Worm (Caenorhabditis elegans) whole organism, L2 larva: ENCODE data around the gene zig-3.

Source experiments
- ama-1 ChIP-seq: fragments of 150-350 bp; optimal IDR thresholded peaks from 2 replicates; lab custom pipeline; 2018; ENCODE audit warnings: inconsistent platforms
- blmp-1 ChIP-seq: sonication (generic microtip); optimal IDR thresholded peaks from 2 replicates; lab custom pipeline; 2017; ENCODE audit warnings: missing genetic modification characterization, mild to moderate bottlenecking, missing compliant biosample characterization, antibody characterized with exemption, moderate library complexity; ENCODE audit not compliant: insufficient read depth
- lin-11 ChIP-seq: fragments of 150-350 bp; sonication (generic microtip); optimal IDR thresholded peaks from 2 replicates; lab custom pipeline; 2014; ENCODE audit warnings: missing biosample characterization, missing genetic modification characterization, inconsistent platforms, mixed read lengths
- lin-13 ChIP-seq: fragments of 150-350 bp; optimal IDR thresholded peaks from 2 replicates; lab custom pipeline; 2014; ENCODE audit warnings: missing biosample characterization, missing genetic modification reagents, missing genetic modification characterization
- mab-5 ChIP-seq: fragments of 150-350 bp; optimal IDR thresholded peaks from 2 replicates; lab custom pipeline; 2014; ENCODE audit warnings: missing biosample characterization, missing genetic modification characterization
- sem-4 ChIP-seq: fragments of 150-350 bp; optimal IDR thresholded peaks from 2 replicates; lab custom pipeline; 2014; ENCODE audit warnings: missing biosample characterization, missing genetic modification reagents, missing genetic modification characterization
- sma-3 ChIP-seq: sonication (generic microtip); optimal IDR thresholded peaks from 2 replicates; lab custom pipeline; 2016; ENCODE audit warnings: missing genetic modification reagents, missing genetic modification characterization, missing compliant biosample characterization
- snpc-4 ChIP-seq: fragments of 150-350 bp; optimal IDR thresholded peaks from 2 replicates; lab custom pipeline; 2014; ENCODE audit warnings: missing biosample characterization, missing genetic modification characterization

- TF ChIP-seq blmp-1 (tag; lab: Kevin White, UChicago) (no peak), snpc-4 (tag; lab: Kevin White, UChicago) (no peak), lin-11 (tag; lab: Kevin White, UChicago) (no peak), ama-1 (no peak), sma-3 (GFP tag; lab: Kevin White, UChicago) (no peak), sem-4 (no peak), mab-5 (tag; lab: Kevin White, UChicago) (no peak), lin-13 (GFP tag; lab: Kevin White, UChicago) (no peak)
Measured at ce11 chrX:7945438-7945837, 14.9 kb downstream of the zig-3 start.
